Fruit fly (Drosophila melanogaster): ENCODE measurements around the gene CG4565.

The CG4565 gene

DNA sequence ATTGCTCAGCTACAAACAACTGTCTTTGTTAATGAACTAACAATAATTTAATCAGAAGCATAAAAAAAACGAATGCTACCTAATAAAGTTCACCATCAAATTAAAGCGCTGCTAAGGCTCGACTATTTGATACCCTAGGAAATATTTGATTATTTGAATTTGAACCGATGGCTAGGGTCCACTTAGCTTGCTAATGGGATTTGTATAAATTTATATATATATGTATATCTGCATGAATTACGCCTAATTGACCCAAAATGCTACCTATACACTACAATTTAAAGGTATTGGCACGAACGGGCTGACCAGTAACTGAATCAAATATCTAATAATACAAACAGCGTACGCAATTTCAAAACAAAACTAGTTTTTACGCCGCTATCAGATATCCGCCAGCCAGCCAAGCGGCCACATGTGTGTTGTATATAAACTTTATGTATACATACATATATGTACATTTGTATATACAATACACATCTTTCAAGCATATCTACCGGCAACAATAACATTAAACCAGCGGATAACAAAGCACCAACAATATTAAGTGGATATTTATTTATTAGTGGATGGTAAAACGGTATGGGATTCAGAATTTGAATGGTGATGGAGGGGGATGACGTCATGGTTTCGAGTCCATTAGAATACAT lies 31.6 kb downstream of the CG4565 start (continued):
- TF ChIP-seq Dbx (GFP tag; IDR thresholded peaks at IDR 0.05) = peak; percentile 82; the same call in 2 of the 3 replicates
- no peak for TF ChIP-seq Lhr (GFP tag; optimal IDR thresholded peaks at IDR 0.05)
- TF ChIP-seq CG7928 (GFP tag; optimal IDR thresholded peaks at IDR 0.05) = peak; percentile 39
- TF ChIP-seq bigmax (GFP tag; optimal IDR thresholded peaks at IDR 0.05) = no peak
- peak; percentile 44 for TF ChIP-seq ssp (GFP tag; IDR thresholded peaks at IDR 0.05)
- peak; percentile 41 for TF ChIP-seq CG4404 (GFP tag; IDR thresholded peaks at IDR 0.05)
- TF ChIP-seq CG12942 (GFP tag; optimal IDR thresholded peaks at IDR 0.05) = peak; percentile 1
- TF ChIP-seq CG32532 (GFP tag; IDR thresholded peaks at IDR 0.05) = peak; percentile 94
- TF ChIP-seq CG18011 (GFP tag; optimal IDR thresholded peaks at IDR 0.05) = no peak
- TF ChIP-seq Oli (tag; optimal IDR thresholded peaks at IDR 0.05) = peak; percentile 56
- no peak for TF ChIP-seq HLH4C (GFP tag; IDR thresholded peaks at IDR 0.05; ENCODE audit: partially characterized antibody)
- TF ChIP-seq vfl (GFP tag; optimal IDR thresholded peaks at IDR 0.05) = no peak
- 0 out of 2 replicates have a peak, but pooled peaks have one; percentile 32 for TF ChIP-seq Nf-YA (GFP tag; IDR thresholded peaks at IDR 0.05)
- no peak for TF ChIP-seq lov (optimal IDR thresholded peaks at IDR 0.05)
- peak; percentile 72; the same call in 2 of the 3 replicates for TF ChIP-seq lov (GFP tag; IDR thresholded peaks at IDR 0.05)
- TF ChIP-seq pan (optimal IDR thresholded peaks at IDR 0.05) = no peak
- TF ChIP-seq pan (GFP tag; optimal IDR thresholded peaks at IDR 0.05 in 1 of 2, IDR thresholded peaks at IDR 0.05 in 1 of 2) = peak in 1 of 2 experiments; percentile 84
- TF ChIP-seq CG14667 (GFP tag; IDR thresholded peaks at IDR 0.05) = peak; percentile 65
- peak; percentile 58 for TF ChIP-seq fd96Cb (tag; optimal IDR thresholded peaks at IDR 0.05)
- TF ChIP-seq Deaf1 (tag; optimal IDR thresholded peaks at IDR 0.05) = peak; percentile 46
- peak; percentile 90 for TF ChIP-seq dysf (GFP tag; IDR thresholded peaks at IDR 0.05)
- no peak for TF ChIP-seq gt (GFP tag; IDR thresholded peaks at IDR 0.05)
- no peak for TF ChIP-seq CG6791 (GFP tag; IDR thresholded peaks at IDR 0.05; ENCODE audit: partially characterized antibody)
- TF ChIP-seq exex (tag; optimal IDR thresholded peaks at IDR 0.05) = peak; percentile 67
- peak; percentile 83 for TF ChIP-seq CG9932 (GFP tag; IDR thresholded peaks at IDR 0.05)

DNA sequence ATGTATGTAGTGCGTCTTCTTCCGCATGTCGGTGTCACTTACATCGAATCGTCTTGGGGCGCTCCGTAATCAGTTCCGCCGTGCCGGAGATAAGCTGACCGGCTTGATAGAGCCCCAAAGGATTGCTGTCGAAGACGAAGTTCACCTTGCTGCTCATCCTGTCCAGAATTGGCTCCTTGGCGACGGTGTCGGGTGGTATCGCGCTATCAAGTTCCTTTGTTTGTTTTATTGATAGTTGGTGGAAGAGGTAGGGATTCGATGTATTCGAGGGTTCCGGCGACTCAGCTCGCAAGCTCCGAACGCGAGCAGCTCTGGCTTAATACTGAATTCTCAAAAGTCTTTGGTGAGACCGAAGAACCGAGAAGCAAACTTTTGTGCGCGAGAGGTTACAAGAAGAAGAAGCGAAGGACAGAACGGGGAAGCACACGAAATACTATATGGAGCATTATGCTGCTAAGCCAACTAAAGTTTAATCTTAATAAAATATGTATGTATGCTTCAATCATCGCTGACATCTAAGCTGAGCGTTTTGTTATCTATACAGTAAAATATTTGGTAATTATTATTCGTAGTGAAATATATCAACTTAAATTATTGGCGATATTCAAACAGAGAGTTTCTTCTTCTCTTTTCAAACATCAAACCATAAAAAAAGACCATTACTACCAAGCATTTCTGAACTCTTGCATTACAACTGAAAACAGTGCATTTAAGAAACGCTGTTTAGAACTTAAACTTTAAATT lies 32.3 kb downstream of the CG4565 start, which contains the start of gene CG14696:
Gene CG14696, minus strand, starts transcription at position 324 of the 744 bp plus-strand sequence.
- TF ChIP-seq CG1792 (GFP tag; optimal IDR thresholded peaks at IDR 0.05) (no peak), E2f1 (GFP tag; IDR thresholded peaks at IDR 0.05) (0 out of 2 replicates have a peak, but pooled peaks have one; percentile 15), Hey (tag; optimal IDR thresholded peaks at IDR 0.05) (no peak), stc (GFP tag; IDR thresholded peaks at IDR 0.05) (no peak), Dfd (GFP tag; optimal IDR thresholded peaks at IDR 0.05) (no peak), wdn (GFP tag; IDR thresholded peaks at IDR 0.05) (no peak), CG17385 (GFP tag; optimal IDR thresholded peaks at IDR 0.05) (peak; percentile 78), BtbVII (GFP tag; optimal IDR thresholded peaks at IDR 0.05) (peak; percentile 57), pros (GFP tag; optimal IDR thresholded peaks at IDR 0.05) (peak; percentile 39), lov (optimal IDR thresholded peaks at IDR 0.05) (no peak), lov (GFP tag; IDR thresholded peaks at IDR 0.05) (no peak), chif (GFP tag; optimal IDR thresholded peaks at IDR 0.05) (no peak), CG32532 (GFP tag; IDR thresholded peaks at IDR 0.05) (0 out of 2 replicates have a peak, but pooled peaks have one; percentile 27), cato (GFP tag; optimal IDR thresholded peaks at IDR 0.05; ENCODE audit: borderline replicate concordance) (no peak), CoRest (tag; optimal IDR thresholded peaks at IDR 0.05) (peak; percentile 26), crp (GFP tag; optimal IDR thresholded peaks at IDR 0.05) (peak in 1 of 2 experiments; percentile 64), CG17612 (GFP tag; IDR thresholded peaks at IDR 0.05) (no peak), ham (GFP tag; IDR thresholded peaks at IDR 0.05) (no peak), MBD-R2 (GFP tag; IDR thresholded peaks at IDR 0.05) (no peak), Eip74EF (GFP tag; optimal IDR thresholded peaks at IDR 0.05) (peak in 1 of 2 experiments; percentile 63), Atf3 (GFP tag; optimal IDR thresholded peaks at IDR 0.05) (peak; percentile 5), salm (tag; optimal IDR thresholded peaks at IDR 0.05) (no peak), CG2129 (GFP tag; IDR thresholded peaks at IDR 0.05; ENCODE audit: partially characterized antibody) (no peak), ranshi (GFP tag; IDR thresholded peaks at IDR 0.05) (no peak), CG16779 (GFP tag; IDR thresholded peaks at IDR 0.05) (peak; percentile 52; the same call in 1 of the 2 replicates), dm (GFP tag; optimal IDR thresholded peaks at IDR 0.05) (no peak)

All from whole organism, embryonic.